Worm (Caenorhabditis elegans): ENCODE measurements around the gene F10E7.2.

DNA sequence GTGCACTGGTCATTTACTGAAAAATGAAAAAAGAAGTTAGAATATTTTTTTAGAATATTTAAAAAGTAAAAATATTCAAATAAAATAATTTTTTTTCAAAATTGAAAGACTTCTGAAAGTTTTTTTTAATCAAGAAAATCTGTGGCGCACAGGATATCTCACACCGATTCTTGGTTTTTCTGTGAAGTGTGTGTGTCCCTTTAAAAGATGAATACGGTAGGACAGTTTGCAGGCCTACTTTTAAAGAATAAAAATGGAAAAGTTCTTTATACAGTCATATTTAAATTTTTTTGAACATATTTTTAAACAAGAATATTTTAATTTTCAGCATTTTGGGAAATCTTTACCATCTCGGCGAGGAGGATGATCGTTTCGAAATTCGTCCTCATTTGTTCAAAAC is 23.5 kb upstream of the F10E7.2 start, which contains the start of gene mct-5:
- TF ChIP-seq snpc-4 (tag; optimal IDR thresholded peaks at IDR 0.05), result no peak
- TF ChIP-seq zip-8 (tag; optimal IDR thresholded peaks at IDR 0.05), result no peak

All from whole organism, mixed stage, embryonic.